Worm (Caenorhabditis elegans): ENCODE measurements around the gene ZK418.13.

ce11 chrIII:7076386-7076785, at the start of gene ZK418.13:
- no peak for TF ChIP-seq dve-1 (tag; optimal IDR thresholded peaks at IDR 0.05)
- no peak for TF ChIP-seq dmd-4 (tag; optimal IDR thresholded peaks at IDR 0.05; ENCODE audit: borderline replicate concordance)
- no peak for TF ChIP-seq pqm-1 (tag; optimal IDR thresholded peaks at IDR 0.05)
- no peak for TF ChIP-seq pag-3 (tag; optimal IDR thresholded peaks at IDR 0.05; ENCODE audit: borderline replicate concordance)
- TF ChIP-seq unc-3 (GFP tag; conservative IDR thresholded peaks at IDR 0.05) = no peak
- no peak for TF ChIP-seq unc-3 (tag; optimal IDR thresholded peaks at IDR 0.05)
- TF ChIP-seq ama-1 (optimal IDR thresholded peaks at IDR 0.05) = no peak
- TF ChIP-seq fkh-6 (tag; optimal IDR thresholded peaks at IDR 0.05) = no peak
- no peak for TF ChIP-seq mec-3 (tag; optimal IDR thresholded peaks at IDR 0.05; ENCODE audit: borderline replicate concordance)
- no peak for TF ChIP-seq ceh-14 (tag; optimal IDR thresholded peaks at IDR 0.05)
- TF ChIP-seq pros-1 (tag; optimal IDR thresholded peaks at IDR 0.05) = no peak
- no peak for TF ChIP-seq nhr-11 (tag; optimal IDR thresholded peaks at IDR 0.05)
- no peak for TF ChIP-seq elt-2 (tag; optimal IDR thresholded peaks at IDR 0.05)
- TF ChIP-seq fkh-10 (GFP tag; optimal IDR thresholded peaks at IDR 0.05) = no peak

All from whole organism, late embryonic.